Worm (Caenorhabditis elegans): ENCODE data around the gene C06E4.3.

Gene C06E4.3

DNA sequence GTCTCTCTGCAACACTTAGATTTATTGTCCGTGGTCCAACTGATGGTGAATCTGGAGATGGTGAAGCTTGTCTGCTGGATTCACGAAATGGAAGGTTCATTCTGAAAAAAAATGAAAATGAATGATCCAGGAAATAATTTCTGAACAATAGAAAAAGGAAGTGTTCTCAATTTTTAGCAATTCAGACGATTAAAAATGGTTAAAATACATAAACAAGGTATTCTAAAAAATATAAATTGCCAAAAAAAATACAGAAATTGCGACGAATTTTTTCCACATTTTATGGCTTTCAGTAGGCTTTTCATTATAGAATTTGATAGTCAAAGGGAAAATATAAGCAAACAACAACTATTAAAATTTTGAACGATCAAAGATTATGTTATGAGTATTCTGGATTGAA, 2.5 kb downstream of the C06E4.3 start, which contains the start of gene glb-2 (continued):
- no peak for TF ChIP-seq zip-2 (tag; optimal IDR thresholded peaks at IDR 0.05)
- TF ChIP-seq daf-12 (tag; optimal IDR thresholded peaks at IDR 0.05), result no peak

DNA sequence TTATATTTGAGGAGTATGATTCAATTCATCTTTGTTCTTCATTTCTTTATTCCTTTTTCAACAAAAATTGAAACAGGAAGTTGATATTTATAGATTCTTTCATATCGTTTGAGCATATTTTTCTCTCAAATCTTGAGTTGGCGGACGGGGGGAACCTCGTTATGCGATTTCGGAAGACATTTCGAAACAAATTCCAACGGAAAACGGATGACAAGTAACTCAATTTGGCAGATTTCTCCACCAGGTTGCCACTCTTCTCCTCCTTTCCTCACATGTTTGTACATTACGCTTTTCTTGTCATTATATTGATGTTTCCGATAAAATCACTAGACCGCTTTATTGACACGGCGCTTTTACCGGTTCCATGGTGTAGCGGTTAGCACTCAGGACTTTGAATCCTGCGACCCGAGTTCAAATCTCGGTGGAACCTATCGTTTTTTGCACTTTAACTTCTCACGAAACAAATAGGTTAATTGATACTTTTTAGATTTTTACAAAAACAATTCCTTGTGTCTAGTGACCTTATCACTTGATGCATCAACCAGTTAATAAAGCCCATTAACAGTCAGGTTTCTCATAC, 14.4 kb downstream of the C06E4.3 start:
- TF ChIP-seq F26F4.8 (GFP tag; conservative IDR thresholded peaks at IDR 0.05), result 0 out of 2 replicates have a peak, but pooled peaks have one; percentile 33
- TF ChIP-seq dpl-1 (GFP tag; optimal IDR thresholded peaks at IDR 0.05), result no peak
- no peak for TF ChIP-seq ceh-28 (tag; optimal IDR thresholded peaks at IDR 0.05)
- no peak for TF ChIP-seq ZK337.2 (GFP tag; IDR thresholded peaks at IDR 0.05)
- no peak for TF ChIP-seq nhr-48 (tag; optimal IDR thresholded peaks at IDR 0.05)
- TF ChIP-seq fkh-10 (GFP tag; optimal IDR thresholded peaks at IDR 0.05), result no peak
- TF ChIP-seq nhr-28 (tag; optimal IDR thresholded peaks at IDR 0.05), result no peak
- TF ChIP-seq nhr-237 (tag; optimal IDR thresholded peaks at IDR 0.05), result no peak
- TF ChIP-seq nhr-77 (tag; optimal IDR thresholded peaks at IDR 0.05), result no peak
- TF ChIP-seq ceh-82 (tag; optimal IDR thresholded peaks at IDR 0.05), result no peak
- TF ChIP-seq mes-2 (tag; optimal IDR thresholded peaks at IDR 0.05; ENCODE audit: poor library complexity, severe bottlenecking), result no peak
- no peak for TF ChIP-seq ZK546.5 (tag; optimal IDR thresholded peaks at IDR 0.05)
- no peak for TF ChIP-seq ceh-32 (tag; optimal IDR thresholded peaks at IDR 0.05; ENCODE audit: poor library complexity)
- TF ChIP-seq vab-7 (GFP tag; IDR thresholded peaks at IDR 0.05), result peak; percentile 70
- no peak for TF ChIP-seq spr-3 (GFP tag; optimal IDR thresholded peaks at IDR 0.05)
- TF ChIP-seq pqm-1 (tag; optimal IDR thresholded peaks at IDR 0.05), result no peak
- no peak for TF ChIP-seq nhr-111 (GFP tag; optimal IDR thresholded peaks at IDR 0.05)
- TF ChIP-seq dmd-8 (GFP tag; IDR thresholded peaks at IDR 0.05), result 0 out of 2 replicates have a peak, but pooled peaks have one; percentile 58
- no peak for TF ChIP-seq madf-9 (GFP tag; conservative IDR thresholded peaks at IDR 0.05)
- TF ChIP-seq dmd-9 (GFP tag; IDR thresholded peaks at IDR 0.05), result no peak
- TF ChIP-seq nhr-76 (tag; optimal IDR thresholded peaks at IDR 0.05), result no peak
- TF ChIP-seq T20F7.1 (GFP tag; optimal IDR thresholded peaks at IDR 0.05), result no peak
- TF ChIP-seq Y105C5A.15 (GFP tag; IDR thresholded peaks at IDR 0.05), result no peak
- TF ChIP-seq nhr-41 (GFP tag; IDR thresholded peaks at IDR 0.05), result no peak
- peak; percentile 26 for TF ChIP-seq hlh-30 (tag; optimal IDR thresholded peaks at IDR 0.05; ENCODE audit: insufficient read depth)
- TF ChIP-seq sdz-12 (GFP tag; optimal IDR thresholded peaks at IDR 0.05), result no peak
- TF ChIP-seq jun-1 (tag; optimal IDR thresholded peaks at IDR 0.05), result no peak
- TF ChIP-seq snpc-1.2 (GFP tag; IDR thresholded peaks at IDR 0.05), result peak; percentile 85
- no peak for TF ChIP-seq mxl-2 (GFP tag; conservative IDR thresholded peaks at IDR 0.05)
- TF ChIP-seq attf-4 (tag; optimal IDR thresholded peaks at IDR 0.05), result no peak
- no peak for TF ChIP-seq madf-5 (GFP tag; IDR thresholded peaks at IDR 0.05)
- TF ChIP-seq nhr-6 (tag; optimal IDR thresholded peaks at IDR 0.05), result no peak
- no peak for TF ChIP-seq zfp-3 (GFP tag; conservative IDR thresholded peaks at IDR 0.05)
- TF ChIP-seq spr-1 (tag; optimal IDR thresholded peaks at IDR 0.05), result no peak
- no peak for TF ChIP-seq ztf-7 (tag; optimal IDR thresholded peaks at IDR 0.05)
- TF ChIP-seq ama-1 (optimal IDR thresholded peaks at IDR 0.05), result no peak
- no peak for TF ChIP-seq lin-15B (tag; optimal IDR thresholded peaks at IDR 0.05)
- no peak for TF ChIP-seq Y48G9A.11 (GFP tag; IDR thresholded peaks at IDR 0.05)
- TF ChIP-seq aha-1 (tag), result peak; percentile 44
- no peak for TF ChIP-seq duxl-1 (tag; optimal IDR thresholded peaks at IDR 0.05; ENCODE audit: poor library complexity)
- peak; percentile 33 for TF ChIP-seq ces-1 (GFP tag; optimal IDR thresholded peaks at IDR 0.05)

Measured in whole organism, L4 larva.